Worm (Caenorhabditis elegans): ENCODE results near the gene F42A6.1.

DNA sequence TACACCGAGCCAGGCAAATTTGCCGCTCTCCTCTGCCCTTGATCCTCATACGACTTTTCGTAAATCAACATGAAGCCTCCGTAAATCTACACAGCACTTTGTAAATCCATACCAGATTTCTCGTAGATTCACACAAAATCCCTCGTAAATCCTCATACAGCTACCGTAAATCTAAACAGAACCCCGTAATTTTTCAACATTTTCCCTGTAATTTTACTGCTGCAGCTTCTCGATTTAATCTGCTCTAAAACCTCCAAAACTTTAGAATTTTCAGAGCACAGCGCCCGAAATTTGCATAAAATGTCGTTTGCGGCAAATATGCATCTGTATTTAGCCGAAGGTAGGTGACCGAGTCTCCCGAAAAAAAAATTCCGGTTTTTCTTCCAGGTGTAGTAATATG, at the start of gene F42A6.1:
- TF ChIP-seq ama-1 (optimal IDR thresholded peaks at IDR 0.05), result no peak
- no peak for TF ChIP-seq nhr-11 (tag; optimal IDR thresholded peaks at IDR 0.05)
- TF ChIP-seq ceh-16 (tag; optimal IDR thresholded peaks at IDR 0.05), result no peak
- TF ChIP-seq ceh-82 (tag; optimal IDR thresholded peaks at IDR 0.05), result no peak
- TF ChIP-seq nhr-237 (tag; optimal IDR thresholded peaks at IDR 0.05), result no peak
- no peak for TF ChIP-seq aly-2 (tag; optimal IDR thresholded peaks at IDR 0.05)
- TF ChIP-seq nhr-6 (tag; optimal IDR thresholded peaks at IDR 0.05), result no peak
- TF ChIP-seq elt-3 (tag; optimal IDR thresholded peaks at IDR 0.05), result no peak
- no peak for TF ChIP-seq ZK546.5 (tag; optimal IDR thresholded peaks at IDR 0.05)
- no peak for TF ChIP-seq nhr-12 (tag; optimal IDR thresholded peaks at IDR 0.05)
- TF ChIP-seq skn-1 (tag; optimal IDR thresholded peaks at IDR 0.05), result no peak
- no peak for TF ChIP-seq lsy-2 (tag; optimal IDR thresholded peaks at IDR 0.05)

Measured in whole organism, L2 larva.